Worm (Caenorhabditis elegans): Measurements from ENCODE around the gene cpsf-4.

ce11 chrIV:12061229-12061628 lies 32.0 kb downstream of the cpsf-4 start, which contains the start of gene K08E4.8:
- TF ChIP-seq him-1 (tag; optimal IDR thresholded peaks at IDR 0.05) (no peak), W03F9.2 (tag; optimal IDR thresholded peaks at IDR 0.05) (no peak), dao-5 (tag; optimal IDR thresholded peaks at IDR 0.05) (no peak)
